Fruit fly (Drosophila melanogaster): ENCODE data around the gene Sr-CIV.

Gene Sr-CIV

DNA sequence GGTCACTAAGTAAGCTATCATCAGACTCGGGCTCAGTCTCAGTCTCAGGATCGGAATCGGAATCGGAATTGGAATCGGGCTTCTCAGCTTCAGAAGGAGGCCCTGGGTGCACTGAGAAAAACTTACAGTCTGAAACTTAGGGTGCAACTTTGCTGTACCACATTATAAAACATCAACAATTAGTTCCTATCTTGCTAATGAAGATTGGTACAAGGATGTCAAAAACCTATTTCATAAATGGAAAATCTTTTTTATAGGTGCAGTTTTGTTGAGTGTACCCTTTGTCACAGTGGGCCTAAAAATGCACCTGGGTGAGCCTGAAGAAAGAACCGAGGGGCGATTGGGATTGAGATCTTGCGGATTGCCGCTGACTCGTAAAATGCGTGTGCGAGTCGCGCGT lies 28.9 kb upstream of the Sr-CIV start:
- TF ChIP-seq fru (GFP tag; optimal IDR thresholded peaks at IDR 0.05) (peak; percentile 64), CrebA (GFP tag; optimal IDR thresholded peaks at IDR 0.05; ENCODE audit: borderline replicate concordance) (no peak), Dif (GFP tag; optimal IDR thresholded peaks at IDR 0.05; ENCODE audit: partially characterized antibody) (no peak), tai (GFP tag; optimal IDR thresholded peaks at IDR 0.05) (no peak), dmrt93B (GFP tag; optimal IDR thresholded peaks at IDR 0.05) (peak; percentile 26), jim (GFP tag; optimal IDR thresholded peaks at IDR 0.05) (no peak), woc (GFP tag; optimal IDR thresholded peaks at IDR 0.05) (peak; percentile 18), GATAd (GFP tag; optimal IDR thresholded peaks at IDR 0.05) (no peak), dsf (GFP tag; optimal IDR thresholded peaks at IDR 0.05; ENCODE audit: borderline replicate concordance) (no peak), N (GFP tag; optimal IDR thresholded peaks at IDR 0.05) (no peak), Rel (GFP tag; optimal IDR thresholded peaks at IDR 0.05) (no peak), Rel (tag; optimal IDR thresholded peaks at IDR 0.05) (no peak), Abd-B (GFP tag; optimal IDR thresholded peaks at IDR 0.05) (no peak), foxo (GFP tag; optimal IDR thresholded peaks at IDR 0.05) (peak in 1 of 2 experiments; percentile 51), Mio (GFP tag; optimal IDR thresholded peaks at IDR 0.05) (no peak), HLH106 (tag; optimal IDR thresholded peaks at IDR 0.05) (peak; percentile 71), psq (GFP tag; optimal IDR thresholded peaks at IDR 0.05) (peak; percentile 26), dl (GFP tag; optimal IDR thresholded peaks at IDR 0.05; ENCODE audit: insufficient read depth in 1 of 2, partially characterized antibody in 2 of 2) (no peak), Sp1 (GFP tag; optimal IDR thresholded peaks at IDR 0.05) (peak; percentile 74), Hr78 (GFP tag; optimal IDR thresholded peaks at IDR 0.05) (no peak), brk (GFP tag; optimal IDR thresholded peaks at IDR 0.05) (no peak), Vsx2 (GFP tag; optimal IDR thresholded peaks at IDR 0.05; ENCODE audit: partially characterized antibody) (no peak), CG32264 (GFP tag; optimal IDR thresholded peaks at IDR 0.05) (no peak), Myc (optimal IDR thresholded peaks at IDR 0.05) (no peak), OdsH (GFP tag; optimal IDR thresholded peaks at IDR 0.05) (peak; percentile 63), br (GFP tag; optimal IDR thresholded peaks at IDR 0.05) (peak; percentile 71), rgr (GFP tag; optimal IDR thresholded peaks at IDR 0.05) (peak; percentile 50), CG9705 (GFP tag; optimal IDR thresholded peaks at IDR 0.05) (no peak), ey (GFP tag; optimal IDR thresholded peaks at IDR 0.05) (peak; percentile 54), lola (GFP tag; optimal IDR thresholded peaks at IDR 0.05) (no peak), sv (GFP tag; optimal IDR thresholded peaks at IDR 0.05) (no peak), Jra (GFP tag; optimal IDR thresholded peaks at IDR 0.05) (peak; percentile 51), h (GFP tag; optimal IDR thresholded peaks at IDR 0.05) (peak; percentile 64), Dfd (GFP tag; optimal IDR thresholded peaks at IDR 0.05) (no peak), Hnf4 (GFP tag; optimal IDR thresholded peaks at IDR 0.05) (peak; percentile 69), usp (GFP tag; optimal IDR thresholded peaks at IDR 0.05) (no peak), Hr83 (GFP tag; optimal IDR thresholded peaks at IDR 0.05; ENCODE audit: poor library complexity, severe bottlenecking) (no peak), sage (GFP tag; optimal IDR thresholded peaks at IDR 0.05) (no peak), pan (optimal IDR thresholded peaks at IDR 0.05) (no peak)

DNA sequence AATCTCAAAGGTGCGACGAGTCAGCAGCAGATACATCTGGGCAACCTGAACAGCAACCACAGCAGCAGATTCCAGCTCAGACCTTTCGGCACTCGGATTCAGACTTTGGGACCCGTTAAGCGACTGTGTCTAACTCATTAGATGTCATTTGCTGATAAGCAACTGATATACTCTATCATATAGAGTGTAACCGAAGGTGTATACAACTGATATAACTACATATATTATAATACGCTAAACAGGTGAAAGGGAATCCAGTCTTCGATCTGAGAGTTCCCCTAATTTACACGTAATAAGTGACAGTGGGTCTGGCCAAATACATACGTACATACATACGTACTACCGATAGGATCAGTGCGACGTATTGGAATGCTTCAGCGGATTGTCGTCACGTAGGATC lies 26.7 kb upstream of the Sr-CIV start:
- no peak for TF ChIP-seq pan (optimal IDR thresholded peaks at IDR 0.05)
- peak; percentile 33 for TF ChIP-seq ey (GFP tag; optimal IDR thresholded peaks at IDR 0.05)
- TF ChIP-seq tai (GFP tag; optimal IDR thresholded peaks at IDR 0.05), result no peak
- no peak for TF ChIP-seq lola (GFP tag; optimal IDR thresholded peaks at IDR 0.05)
- no peak for TF ChIP-seq Rel (GFP tag; optimal IDR thresholded peaks at IDR 0.05)
- TF ChIP-seq Rel (tag; optimal IDR thresholded peaks at IDR 0.05), result no peak
- no peak for TF ChIP-seq dl (GFP tag; optimal IDR thresholded peaks at IDR 0.05; ENCODE audit: insufficient read depth in 1 of 2, partially characterized antibody in 2 of 2)
- TF ChIP-seq psq (GFP tag; optimal IDR thresholded peaks at IDR 0.05), result no peak
- peak; percentile 26 for TF ChIP-seq Hnf4 (GFP tag; optimal IDR thresholded peaks at IDR 0.05)
- peak; percentile 49 for TF ChIP-seq rgr (GFP tag; optimal IDR thresholded peaks at IDR 0.05)
- TF ChIP-seq woc (GFP tag; optimal IDR thresholded peaks at IDR 0.05), result peak; percentile 34
- no peak for TF ChIP-seq jim (GFP tag; optimal IDR thresholded peaks at IDR 0.05)
- no peak for TF ChIP-seq usp (GFP tag; optimal IDR thresholded peaks at IDR 0.05)
- no peak for TF ChIP-seq brk (GFP tag; optimal IDR thresholded peaks at IDR 0.05)
- no peak for TF ChIP-seq N (GFP tag; optimal IDR thresholded peaks at IDR 0.05)
- TF ChIP-seq fru (GFP tag; optimal IDR thresholded peaks at IDR 0.05), result peak; percentile 20
- no peak for TF ChIP-seq Jra (GFP tag; optimal IDR thresholded peaks at IDR 0.05)
- no peak for TF ChIP-seq sage (GFP tag; optimal IDR thresholded peaks at IDR 0.05)
- TF ChIP-seq CG9705 (GFP tag; optimal IDR thresholded peaks at IDR 0.05), result no peak
- TF ChIP-seq OdsH (GFP tag; optimal IDR thresholded peaks at IDR 0.05), result peak; percentile 15
- no peak for TF ChIP-seq Mio (GFP tag; optimal IDR thresholded peaks at IDR 0.05)
- peak; percentile 37 for TF ChIP-seq br (GFP tag; optimal IDR thresholded peaks at IDR 0.05)
- TF ChIP-seq Hr83 (GFP tag; optimal IDR thresholded peaks at IDR 0.05; ENCODE audit: poor library complexity, severe bottlenecking), result no peak
- TF ChIP-seq HLH106 (tag; optimal IDR thresholded peaks at IDR 0.05), result no peak
- no peak for TF ChIP-seq Vsx2 (GFP tag; optimal IDR thresholded peaks at IDR 0.05; ENCODE audit: partially characterized antibody)
- TF ChIP-seq Dif (GFP tag; optimal IDR thresholded peaks at IDR 0.05; ENCODE audit: partially characterized antibody), result no peak
- TF ChIP-seq h (GFP tag; optimal IDR thresholded peaks at IDR 0.05), result peak; percentile 68
- TF ChIP-seq GATAd (GFP tag; optimal IDR thresholded peaks at IDR 0.05), result no peak
- TF ChIP-seq CrebA (GFP tag; optimal IDR thresholded peaks at IDR 0.05; ENCODE audit: borderline replicate concordance), result no peak
- TF ChIP-seq foxo (GFP tag; optimal IDR thresholded peaks at IDR 0.05), result peak in 1 of 2 experiments; percentile 39

Measured in whole organism, wandering third instar larva.